Fruit fly (Drosophila melanogaster): ENCODE results near the gene ChAT.

ChAT gene

dm6 chr3R:18739978-18740954, 35.0 kb downstream of the ChAT start (continued):
- TF ChIP-seq Hr3 (GFP tag; optimal IDR thresholded peaks at IDR 0.05) = no peak
- no peak for TF ChIP-seq slou (GFP tag; optimal IDR thresholded peaks at IDR 0.05)
- peak; percentile 15; the same call in 1 of the 3 replicates for TF ChIP-seq CG7963 (GFP tag; IDR thresholded peaks at IDR 0.05; ENCODE audit: partially characterized antibody)
- no peak for TF ChIP-seq ERR (GFP tag; optimal IDR thresholded peaks at IDR 0.05)
- no peak for TF ChIP-seq CG17568 (GFP tag; optimal IDR thresholded peaks at IDR 0.05)
- TF ChIP-seq CG33557 (GFP tag; optimal IDR thresholded peaks at IDR 0.05) = no peak
- TF ChIP-seq Spps (tag; optimal IDR thresholded peaks at IDR 0.05) = no peak
- no peak for TF ChIP-seq mam (GFP tag; optimal IDR thresholded peaks at IDR 0.05)
- TF ChIP-seq CG3995 (GFP tag; optimal IDR thresholded peaks at IDR 0.05) = no peak
- TF ChIP-seq CG2712 (tag; optimal IDR thresholded peaks at IDR 0.05) = no peak
- no peak for TF ChIP-seq sens-2 (GFP tag; IDR thresholded peaks at IDR 0.05)
- no peak for TF ChIP-seq CG7745 (tag; optimal IDR thresholded peaks at IDR 0.05)
- peak; percentile 43; the same call in 1 of the 2 replicates for TF ChIP-seq rib (GFP tag; IDR thresholded peaks at IDR 0.05)
- TF ChIP-seq CG17912 (GFP tag; optimal IDR thresholded peaks at IDR 0.05) = no peak
- TF ChIP-seq CG31388 (GFP tag; optimal IDR thresholded peaks at IDR 0.05) = no peak
- TF ChIP-seq D (optimal IDR thresholded peaks at IDR 0.05) = no peak
- TF ChIP-seq D (GFP tag; optimal IDR thresholded peaks at IDR 0.05) = no peak
- TF ChIP-seq tgo (GFP tag; IDR thresholded peaks at IDR 0.05) = no peak
- TF ChIP-seq CG6765 (GFP tag; optimal IDR thresholded peaks at IDR 0.05) = no peak
- TF ChIP-seq CG10321 (GFP tag; IDR thresholded peaks at IDR 0.05) = no peak; the same call in 1 of the 2 replicates
- peak; percentile 85 for TF ChIP-seq CG3163 (GFP tag; optimal IDR thresholded peaks at IDR 0.05)
- no peak for TF ChIP-seq nmo (GFP tag; optimal IDR thresholded peaks at IDR 0.05)
- no peak for TF ChIP-seq kay (GFP tag; optimal IDR thresholded peaks at IDR 0.05)
- TF ChIP-seq lilli (GFP tag; optimal IDR thresholded peaks at IDR 0.05) = no peak
- TF ChIP-seq abd-A (tag; optimal IDR thresholded peaks at IDR 0.05) = peak; percentile 88
- no peak for TF ChIP-seq wor (GFP tag; IDR thresholded peaks at IDR 0.05)
- TF ChIP-seq schlank (tag; optimal IDR thresholded peaks at IDR 0.05) = no peak
- TF ChIP-seq maf-S (GFP tag; optimal IDR thresholded peaks at IDR 0.05) = no peak
- no peak for TF ChIP-seq B-H2 (GFP tag; optimal IDR thresholded peaks at IDR 0.05)
- TF ChIP-seq CG13287 (GFP tag; IDR thresholded peaks at IDR 0.05; ENCODE audit: partially characterized antibody) = peak; percentile 49
- TF ChIP-seq CG10366 (GFP tag; IDR thresholded peaks at IDR 0.05) = no peak
- TF ChIP-seq CG8944 (GFP tag; optimal IDR thresholded peaks at IDR 0.05) = no peak
- no peak for TF ChIP-seq CG4854 (GFP tag; optimal IDR thresholded peaks at IDR 0.05)
- TF ChIP-seq Camta (GFP tag; optimal IDR thresholded peaks at IDR 0.05) = no peak
- TF ChIP-seq cwo (GFP tag; optimal IDR thresholded peaks at IDR 0.05) = peak; percentile 91
- no peak for TF ChIP-seq CG4328 (GFP tag; optimal IDR thresholded peaks at IDR 0.05)
- peak; percentile 45 for TF ChIP-seq lab (GFP tag; optimal IDR thresholded peaks at IDR 0.05)
- TF ChIP-seq CTCF (GFP tag; optimal IDR thresholded peaks at IDR 0.05) = no peak
- TF ChIP-seq tna (GFP tag; IDR thresholded peaks at IDR 0.05; ENCODE audit: partially characterized antibody) = no peak
- no peak for TF ChIP-seq phol (tag; optimal IDR thresholded peaks at IDR 0.05)
- TF ChIP-seq CG7357 (GFP tag; IDR thresholded peaks at IDR 0.05) = no peak
- TF ChIP-seq CG12236 (GFP tag; optimal IDR thresholded peaks at IDR 0.05) = no peak
- no peak for TF ChIP-seq ro (GFP tag; IDR thresholded peaks at IDR 0.05)
- peak; percentile 62; the same call in 1 of the 3 replicates for TF ChIP-seq otp (GFP tag; IDR thresholded peaks at IDR 0.05)
- TF ChIP-seq ken (GFP tag; IDR thresholded peaks at IDR 0.05) = no peak
- TF ChIP-seq CG10462 (GFP tag; optimal IDR thresholded peaks at IDR 0.05) = no peak
- no peak; the same call in 1 of the 2 replicates for TF ChIP-seq chm (GFP tag; IDR thresholded peaks at IDR 0.05)
- TF ChIP-seq Lhr (GFP tag; optimal IDR thresholded peaks at IDR 0.05) = no peak
- TF ChIP-seq Hr78 (GFP tag; optimal IDR thresholded peaks at IDR 0.05) = no peak

Data from whole organism, embryonic.